Worm (Caenorhabditis elegans): Measurements from ENCODE around the gene dgtr-1.

Gene dgtr-1

DNA sequence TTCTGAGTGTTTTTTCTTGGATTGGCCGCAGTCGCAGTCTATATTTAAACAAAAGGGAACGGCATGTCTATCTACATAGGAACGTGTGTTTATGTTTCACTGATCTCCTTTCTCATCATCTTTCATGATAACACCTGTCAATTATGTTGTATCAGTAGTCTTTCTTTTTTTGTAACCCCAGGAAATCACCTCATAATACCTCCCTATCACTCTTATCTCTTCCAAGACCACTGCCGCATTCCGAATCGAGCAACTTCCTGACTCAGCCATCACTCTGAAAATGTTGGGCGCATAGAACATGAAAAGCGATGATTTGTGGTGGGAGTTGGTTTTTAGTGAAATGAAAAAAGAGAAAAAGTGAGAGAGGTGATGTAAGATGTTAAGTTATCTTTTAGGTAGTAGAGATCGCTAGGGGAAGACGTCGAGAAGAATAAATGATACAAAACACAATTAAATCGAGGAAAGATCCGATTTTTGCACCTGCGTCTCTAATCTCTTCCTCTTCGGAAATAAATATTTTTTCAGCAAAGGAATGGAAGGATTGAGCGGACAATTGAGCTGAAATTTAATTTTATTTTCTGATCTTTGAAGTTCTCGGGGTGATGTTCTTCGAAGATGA is 26.1 kb downstream of the dgtr-1 start (continued):
- TF ChIP-seq gei-17 (GFP tag; optimal IDR thresholded peaks at IDR 0.05) (no peak), lag-1 (GFP tag; IDR thresholded peaks at IDR 0.05) (no peak), D2030.7 (GFP tag; IDR thresholded peaks at IDR 0.05) (no peak), K11D2.4 (GFP tag; IDR thresholded peaks at IDR 0.05) (no peak), tbp1 (GFP tag; optimal IDR thresholded peaks at IDR 0.05) (peak; percentile 0), nhr-27 (tag; optimal IDR thresholded peaks at IDR 0.05) (no peak), nhr-80 (tag; optimal IDR thresholded peaks at IDR 0.05) (peak; percentile 99), bed-2 (GFP tag; IDR thresholded peaks at IDR 0.05) (no peak), ZK185.1 (tag; optimal IDR thresholded peaks at IDR 0.05; ENCODE audit: poor library complexity, severe bottlenecking) (no peak), attf-6 (GFP tag; IDR thresholded peaks at IDR 0.05) (no peak), ets-4 (GFP tag; optimal IDR thresholded peaks at IDR 0.05) (peak; percentile 94), snpc-1.3 (tag; optimal IDR thresholded peaks at IDR 0.05; ENCODE audit: insufficient read depth) (no peak), cebp-1 (GFP tag; IDR thresholded peaks at IDR 0.05) (no peak), cebp-1 (tag; optimal IDR thresholded peaks at IDR 0.05) (peak; percentile 23), ceh-91 (GFP tag; IDR thresholded peaks at IDR 0.05) (no peak), B0336.3 (GFP tag; IDR thresholded peaks at IDR 0.05) (0 out of 2 replicates have a peak, but pooled peaks have one; percentile 16), nhr-120 (GFP tag; IDR thresholded peaks at IDR 0.05) (no peak)

DNA sequence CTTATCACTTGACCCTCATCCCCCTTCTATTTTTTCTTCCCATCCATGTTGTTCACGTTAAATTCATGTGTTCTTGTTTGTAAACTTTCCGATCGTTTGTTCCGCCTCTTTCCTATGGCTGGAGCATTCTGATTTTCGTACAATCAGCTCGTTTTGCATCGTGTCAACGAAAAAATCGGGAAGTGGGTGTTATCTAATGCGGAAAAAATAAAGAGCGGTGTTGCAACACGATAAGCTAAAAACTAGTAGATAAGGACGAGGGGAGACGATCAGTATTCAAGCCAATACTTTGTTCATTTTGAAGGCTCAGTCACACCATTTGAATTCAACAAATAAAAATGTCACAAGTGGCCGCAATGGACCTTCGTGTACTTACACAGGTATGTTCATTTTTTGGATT is 27.8 kb downstream of the dgtr-1 start, which contains the start of gene acs-1:
acs-1 (plus strand) TSS at position 233 of the 400 bp plus-strand sequence.
- TF ChIP-seq pha-4 (tag; optimal IDR thresholded peaks at IDR 0.05) (no peak), dox-1 (GFP tag; IDR thresholded peaks at IDR 0.05) (peak; percentile 41), repo-1 (tag; optimal IDR thresholded peaks at IDR 0.05) (no peak), Y56A3A.18 (GFP tag; IDR thresholded peaks at IDR 0.05) (no peak), B0336.3 (GFP tag; IDR thresholded peaks at IDR 0.05) (0 out of 2 replicates have a peak, but pooled peaks have one; percentile 33), madf-10 (tag; optimal IDR thresholded peaks at IDR 0.05) (no peak), egl-18 (GFP tag; IDR thresholded peaks at IDR 0.05) (no peak), nhr-80 (tag; optimal IDR thresholded peaks at IDR 0.05) (peak; percentile 98), ztf-22 (GFP tag; optimal IDR thresholded peaks at IDR 0.05) (peak; percentile 42), T26A5.8 (tag; optimal IDR thresholded peaks at IDR 0.05) (no peak), ets-4 (GFP tag; optimal IDR thresholded peaks at IDR 0.05) (peak; percentile 89), attf-3 (GFP tag; conservative IDR thresholded peaks at IDR 0.05) (no peak), F10E7.11 (tag; optimal IDR thresholded peaks at IDR 0.05) (no peak), rcor-1 (GFP tag; IDR thresholded peaks at IDR 0.05) (no peak), akir-1 (GFP tag; optimal IDR thresholded peaks at IDR 0.05) (no peak), chd-7 (tag; optimal IDR thresholded peaks at IDR 0.05) (no peak), let-607 (tag; optimal IDR thresholded peaks at IDR 0.05) (no peak)

DNA sequence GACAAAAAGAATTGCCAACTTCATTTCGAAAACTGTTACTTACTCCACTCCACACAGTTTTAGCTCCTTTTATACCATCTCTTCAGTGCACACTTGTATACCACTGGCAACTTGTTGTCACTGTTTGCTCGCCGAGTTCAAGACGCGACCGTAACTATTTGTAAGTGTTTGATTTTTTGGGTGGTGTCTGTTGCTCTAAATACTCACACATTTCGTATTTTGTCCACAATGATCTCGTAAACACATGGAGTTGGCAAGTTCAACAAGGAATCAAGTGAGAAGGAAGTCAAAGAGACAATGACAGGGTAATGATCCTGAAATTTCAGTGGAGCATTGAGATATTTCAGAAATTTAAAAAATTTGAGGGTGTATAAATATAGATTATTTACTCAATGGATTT is 36.1 kb downstream of the dgtr-1 start, which contains the start of gene hpo-26:
hpo-26 (minus strand) TSS at position 31 of the 400 bp plus-strand sequence.
- TF ChIP-seq ceh-79 (tag; optimal IDR thresholded peaks at IDR 0.05), result no peak
- TF ChIP-seq aptf-2 (GFP tag; conservative IDR thresholded peaks at IDR 0.05), result no peak
- no peak for TF ChIP-seq hlh-12 (tag; optimal IDR thresholded peaks at IDR 0.05)
- TF ChIP-seq xnd-1 (tag; optimal IDR thresholded peaks at IDR 0.05), result no peak
- no peak for TF ChIP-seq cebp-1 (GFP tag; IDR thresholded peaks at IDR 0.05)
- TF ChIP-seq cebp-1 (tag; optimal IDR thresholded peaks at IDR 0.05), result no peak
- no peak for TF ChIP-seq snpc-4 (GFP tag; optimal IDR thresholded peaks at IDR 0.05)
- TF ChIP-seq snpc-4 (tag; optimal IDR thresholded peaks at IDR 0.05), result no peak
- no peak for TF ChIP-seq lin-35 (GFP tag; optimal IDR thresholded peaks at IDR 0.05)
- TF ChIP-seq him-1 (tag; optimal IDR thresholded peaks at IDR 0.05), result no peak
- no peak for TF ChIP-seq F10E7.11 (tag; optimal IDR thresholded peaks at IDR 0.05)
- TF ChIP-seq nhr-90 (tag; optimal IDR thresholded peaks at IDR 0.05), result no peak
- TF ChIP-seq tbp1 (GFP tag; optimal IDR thresholded peaks at IDR 0.05), result no peak
- no peak for TF ChIP-seq hmg-1.2 (GFP tag; IDR thresholded peaks at IDR 0.05)
- no peak for TF ChIP-seq ceh-91 (GFP tag; IDR thresholded peaks at IDR 0.05)
- TF ChIP-seq F23B12.7 (tag; optimal IDR thresholded peaks at IDR 0.05; ENCODE audit: insufficient read depth), result no peak
- TF ChIP-seq Y53G8AR.9 (GFP tag; conservative IDR thresholded peaks at IDR 0.05), result no peak
